Worm (Caenorhabditis elegans): ENCODE measurements around the gene T14B4.5.

ce11 chrII:6741428-6741827, 24.8 kb downstream of the T14B4.5 start, which contains the start of gene exos-8:
- no peak for TF ChIP-seq ztf-4 (tag; optimal IDR thresholded peaks at IDR 0.05)
- TF ChIP-seq ceh-82 (tag; optimal IDR thresholded peaks at IDR 0.05): no peak
- TF ChIP-seq unc-39 (tag; optimal IDR thresholded peaks at IDR 0.05): no peak
- no peak for TF ChIP-seq unc-55 (GFP tag; optimal IDR thresholded peaks at IDR 0.05)
- TF ChIP-seq mbf-1 (tag; optimal IDR thresholded peaks at IDR 0.05): no peak
- no peak for TF ChIP-seq aly-2 (tag; optimal IDR thresholded peaks at IDR 0.05)
- TF ChIP-seq R02D3.7 (tag; optimal IDR thresholded peaks at IDR 0.05): no peak
- no peak for TF ChIP-seq nhr-11 (tag; optimal IDR thresholded peaks at IDR 0.05)
- no peak for TF ChIP-seq nhr-23 (tag; optimal IDR thresholded peaks at IDR 0.05)
- no peak for TF ChIP-seq egl-27 (tag; optimal IDR thresholded peaks at IDR 0.05)
- peak in 1 of 2 experiments; percentile 71 for TF ChIP-seq lsy-2 (tag; optimal IDR thresholded peaks at IDR 0.05)
- TF ChIP-seq nhr-21 (tag; optimal IDR thresholded peaks at IDR 0.05): peak; percentile 13
- no peak for TF ChIP-seq blmp-1 (tag; optimal IDR thresholded peaks at IDR 0.05; ENCODE audit: insufficient read depth)
